Fruit fly (Drosophila melanogaster) whole organism, adult: ENCODE results near the gene Mhc.
A peak's percentile ranks its signal among the peaks of the same experiment; 100 is the strongest.

Experiments used
- CG11617 ChIP-seq: fragments of 200-800 bp; sonication (Bioruptor generic); optimal IDR thresholded peaks from 2 replicates; lab custom pipeline; 2017; ENCODE audit warnings: mild to moderate bottlenecking, missing biosample characterization, missing genetic modification reagents, missing genetic modification characterization
- CG12768 ChIP-seq: fragments of 200-800 bp; sonication (Bioruptor generic); optimal IDR thresholded peaks from 2 replicates; lab custom pipeline; 2017; ENCODE audit warnings: missing biosample characterization, missing genetic modification characterization, mild to moderate bottlenecking, moderate library complexity, missing genetic modification reagents
- CG14711 ChIP-seq: fragments of 200-800 bp; sonication (Bioruptor generic); optimal IDR thresholded peaks from 2 replicates; lab custom pipeline; 2018; ENCODE audit warnings: missing biosample characterization, mild to moderate bottlenecking, missing genetic modification characterization, moderate library complexity
- CG1620 ChIP-seq: fragments of 200-800 bp; sonication (Bioruptor generic); optimal IDR thresholded peaks from 2 replicates; lab custom pipeline; 2016; ENCODE audit warnings: missing biosample characterization, missing genetic modification characterization
- CG33017 ChIP-seq: fragments of 200-800 bp; sonication (Bioruptor generic); optimal IDR thresholded peaks from 2 replicates; lab custom pipeline; 2018; ENCODE audit warnings: missing biosample characterization, mild to moderate bottlenecking, missing genetic modification characterization, moderate library complexity
- CG5204 ChIP-seq: fragments of 200-800 bp; sonication (Bioruptor generic); optimal IDR thresholded peaks from 2 replicates; lab custom pipeline; 2016; ENCODE audit warnings: missing biosample characterization, missing genetic modification characterization
- CG7045 ChIP-seq: fragments of 200-800 bp; sonication (Bioruptor generic); optimal IDR thresholded peaks from 2 replicates; lab custom pipeline; 2017; ENCODE audit warnings: missing biosample characterization, mild to moderate bottlenecking, missing genetic modification characterization
- CG7101 ChIP-seq: fragments of 200-800 bp; sonication (Bioruptor generic); optimal IDR thresholded peaks from 2 replicates; lab custom pipeline; 2018; ENCODE audit warnings: missing biosample characterization, mild to moderate bottlenecking, missing genetic modification characterization, moderate library complexity
- Clk ChIP-seq: fragments of 200-800 bp; sonication (Bioruptor generic); optimal IDR thresholded peaks from 2 replicates; lab custom pipeline; 2017; ENCODE audit warnings: missing biosample characterization, missing genetic modification characterization
- Crg-1 ChIP-seq: fragments of 200-800 bp; sonication (Bioruptor generic); optimal IDR thresholded peaks from 2 replicates; lab custom pipeline; 2016; ENCODE audit warnings: missing biosample characterization, missing genetic modification characterization
- Hr96 ChIP-seq: fragments of 200-800 bp; sonication (Bioruptor generic); optimal IDR thresholded peaks from 2 replicates; lab custom pipeline; 2016; ENCODE audit warnings: missing biosample characterization, missing genetic modification characterization
- Mnt ChIP-seq: fragments of 200-800 bp; sonication (Bioruptor generic); optimal IDR thresholded peaks from 2 replicates; lab custom pipeline; 2016; ENCODE audit warnings: missing biosample characterization, mild to moderate bottlenecking, missing genetic modification characterization
- bab1 ChIP-seq: fragments of 200-800 bp; sonication (Bioruptor generic); optimal IDR thresholded peaks from 3 replicates; lab custom pipeline; 2019; ENCODE audit warnings: missing biosample characterization, mild to moderate bottlenecking, missing genetic modification characterization, moderate library complexity
- cic ChIP-seq: fragments of 200-800 bp; sonication (Bioruptor generic); optimal IDR thresholded peaks from 2 replicates; lab custom pipeline; 2017; ENCODE audit warnings: missing biosample characterization, mild to moderate bottlenecking, missing genetic modification characterization, moderate library complexity
- cnc ChIP-seq, 2 experiments: fragments of >200 bp; optimal IDR thresholded peaks; 2 replicates each; lab custom pipeline; 2017
- kay ChIP-seq: fragments of 200-800 bp; sonication (Bioruptor generic); peaks from one replicate; lab custom pipeline; 2016; ENCODE audit warnings: missing biosample characterization, missing genetic modification characterization, borderline replicate concordance
- ovo ChIP-seq: fragments of 200-800 bp; sonication (Bioruptor generic); optimal IDR thresholded peaks from 2 replicates; lab custom pipeline; 2016; ENCODE audit warnings: missing biosample characterization, missing genetic modification characterization
- pad ChIP-seq: fragments of 200-800 bp; sonication (Bioruptor generic); optimal IDR thresholded peaks from 3 replicates; lab custom pipeline; 2017; ENCODE audit warnings: missing biosample characterization, missing genetic modification characterization, mild to moderate bottlenecking, moderate library complexity, missing genetic modification reagents
- tj ChIP-seq: fragments of 200-800 bp; sonication (Bioruptor generic); optimal IDR thresholded peaks from 3 replicates; lab custom pipeline; 2017; ENCODE audit warnings: missing biosample characterization, mild to moderate bottlenecking, missing genetic modification characterization, moderate library complexity
- toe ChIP-seq: fragments of 200-800 bp; sonication (Bioruptor generic); optimal IDR thresholded peaks from 2 replicates; lab custom pipeline; 2016; ENCODE audit warnings: missing biosample characterization, missing genetic modification characterization

Gene Mhc

DNA sequence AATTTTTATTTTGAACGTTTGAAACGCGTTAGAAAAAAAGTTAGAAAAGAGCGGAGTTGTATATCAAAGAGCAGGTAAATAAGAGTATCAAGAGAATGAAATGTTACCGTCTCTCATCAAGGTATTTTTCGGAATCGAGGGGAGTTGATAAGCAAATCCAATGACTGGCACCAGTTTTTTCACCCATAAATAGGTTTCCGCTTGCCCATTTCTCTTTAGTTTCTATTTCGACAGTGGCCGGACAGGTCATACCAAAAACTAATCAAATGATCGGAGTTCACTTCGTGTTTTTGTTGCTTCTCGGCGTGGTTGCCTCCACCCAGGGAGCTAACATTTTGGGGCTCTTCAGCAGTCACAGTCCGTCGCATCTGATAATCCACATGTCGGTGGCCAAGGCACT, 27.6 kb downstream of the Mhc start, which contains the start of gene Ugt37C2:
Ugt37C2 (plus strand) TSS at position 242 of the 400 bp plus-strand sequence.
- TF ChIP-seq bab1 (no peak), Hr96 (GFP tag; lab: Kevin White, UChicago) (no peak), CG5204 (GFP tag; lab: Kevin White, UChicago) (no peak), Crg-1 (GFP tag; lab: Kevin White, UChicago) (no peak), CG11617 (GFP tag; lab: Kevin White, UChicago) (no peak), CG7101 (no peak), pad (no peak)

DNA sequence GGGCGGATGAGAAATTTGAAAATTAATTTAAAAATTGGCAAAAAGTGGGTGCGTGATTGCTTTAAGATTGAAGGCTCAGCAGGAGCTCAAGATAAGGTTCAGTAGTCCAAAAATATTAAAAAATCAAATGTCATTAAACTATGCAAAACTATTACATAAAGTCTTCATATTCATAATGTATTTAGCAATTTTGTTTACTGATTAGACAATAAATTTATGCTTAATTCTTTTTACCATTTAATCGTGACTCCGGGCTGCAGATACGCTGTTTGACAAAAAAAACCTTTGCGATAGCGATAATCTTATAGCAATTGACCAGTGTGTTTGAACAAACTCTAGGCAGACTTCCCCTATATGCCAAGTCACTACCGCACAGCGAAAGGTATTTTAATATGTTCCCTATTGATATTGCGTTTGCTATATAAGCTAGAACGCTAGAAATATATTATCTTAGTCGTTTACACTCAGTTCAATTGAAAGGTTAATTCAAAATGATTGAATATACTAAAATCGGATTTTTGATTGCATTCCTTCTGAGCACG, 29.8 kb downstream of the Mhc start, which contains the start of gene Ugt37E1:
Ugt37E1 (plus strand) TSS at position 492 of the 542 bp plus-strand sequence.
- TF ChIP-seq kay (GFP tag; lab: Kevin White, UChicago) (peak; percentile 58), cnc (optimal IDR thresholded peaks at IDR 0.05; lab: Kevin White, UChicago) (no peak)

DNA sequence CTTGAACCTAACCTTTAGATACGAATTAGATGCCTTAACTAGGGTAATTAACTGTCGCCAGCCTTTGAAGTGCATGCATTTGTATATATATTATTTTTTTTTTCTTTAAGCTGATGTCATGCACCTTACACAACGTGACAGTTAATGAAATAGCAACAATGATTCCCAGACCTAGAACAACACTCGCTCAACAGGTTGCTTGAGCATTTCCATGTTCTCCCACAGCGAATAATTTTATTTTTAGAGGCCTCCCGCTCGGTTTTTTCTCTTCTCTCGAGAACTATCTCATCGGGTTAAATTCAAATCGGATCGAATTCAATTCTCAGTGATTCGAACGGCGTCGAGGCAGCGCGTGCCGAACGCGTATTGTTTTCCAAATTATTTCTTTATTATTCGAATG, 32.3 kb downstream of the Mhc start, which contains the start of gene Ugt37D1:
Ugt37D1 (plus strand) TSS at position 321 of the 400 bp plus-strand sequence.
- peak; percentile 11 for TF ChIP-seq CG7045
- no peak for TF ChIP-seq CG7101
- TF ChIP-seq toe (GFP tag; lab: Kevin White, UChicago): no peak
- TF ChIP-seq cnc (optimal IDR thresholded peaks at IDR 0.05; lab: Kevin White, UChicago): peak in 1 of 2 experiments; percentile 42
- no peak for TF ChIP-seq pad
- peak; percentile 90 for TF ChIP-seq kay (GFP tag; lab: Kevin White, UChicago)
- peak; percentile 33 for TF ChIP-seq CG33017 (tag; lab: Kevin White, UChicago)
- no peak for TF ChIP-seq ovo (GFP tag; lab: Kevin White, UChicago)
- TF ChIP-seq cic: no peak
- TF ChIP-seq Mnt (GFP tag; lab: Kevin White, UChicago): peak; percentile 7

- TF ChIP-seq Mnt (GFP tag; lab: Kevin White, UChicago) (peak; percentile 9), CG1620 (no peak), toe (GFP tag; lab: Kevin White, UChicago) (no peak)
These were observed 33.1 kb downstream of the Mhc start for dm6 chr2L:16799496-16799895.

DNA sequence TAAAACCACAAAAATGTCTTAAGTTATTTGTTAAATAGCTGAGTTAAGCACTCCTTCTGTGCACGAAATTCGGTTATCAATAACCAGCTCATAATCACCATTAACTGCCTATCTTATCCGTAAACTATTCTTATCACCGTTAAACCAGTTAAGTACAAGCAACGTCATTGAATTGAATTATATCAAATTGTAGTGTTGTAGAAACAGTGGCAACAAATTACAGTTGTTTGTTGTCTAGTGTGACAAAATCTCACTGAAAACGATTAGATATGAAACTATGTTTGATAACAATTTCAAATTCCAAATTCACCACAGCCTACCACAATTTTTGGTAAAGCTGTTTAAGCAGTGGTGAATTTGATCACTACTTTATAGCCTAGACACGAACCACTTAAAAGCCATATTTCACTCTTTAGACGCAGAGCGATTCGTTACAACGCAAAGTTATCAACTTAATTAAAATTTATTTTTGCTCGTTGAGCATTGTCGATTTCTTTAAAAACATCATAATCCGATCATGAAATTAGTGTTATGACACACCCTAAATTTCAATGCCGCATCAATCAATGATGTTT, 35.3 kb downstream of the Mhc start:
- TF ChIP-seq kay (GFP tag; lab: Kevin White, UChicago) (peak; percentile 42), CG5204 (GFP tag; lab: Kevin White, UChicago) (no peak)

DNA sequence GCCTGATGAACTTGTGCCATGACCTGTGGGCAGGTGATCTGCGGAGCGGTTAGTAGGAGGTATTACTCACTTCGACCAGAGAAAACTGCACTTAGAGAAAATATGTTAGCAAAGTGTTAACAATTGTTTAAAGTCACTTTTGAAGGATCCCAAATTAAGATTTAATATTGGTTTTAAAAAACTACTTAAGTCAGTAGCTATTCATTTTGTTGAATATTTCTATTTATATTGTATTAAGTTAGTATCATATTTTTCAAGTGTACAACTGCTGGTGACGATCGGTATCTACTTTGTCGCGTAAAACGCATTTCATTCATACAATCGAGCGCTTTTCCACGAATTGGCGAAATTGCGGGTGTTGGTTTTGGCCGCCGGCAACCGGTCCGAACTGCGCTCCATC, 37.3 kb downstream of the Mhc start:
- TF ChIP-seq CG1620 (no peak), bab1 (no peak), CG7045 (no peak), ovo (GFP tag; lab: Kevin White, UChicago) (no peak), CG5204 (GFP tag; lab: Kevin White, UChicago) (no peak)

DNA sequence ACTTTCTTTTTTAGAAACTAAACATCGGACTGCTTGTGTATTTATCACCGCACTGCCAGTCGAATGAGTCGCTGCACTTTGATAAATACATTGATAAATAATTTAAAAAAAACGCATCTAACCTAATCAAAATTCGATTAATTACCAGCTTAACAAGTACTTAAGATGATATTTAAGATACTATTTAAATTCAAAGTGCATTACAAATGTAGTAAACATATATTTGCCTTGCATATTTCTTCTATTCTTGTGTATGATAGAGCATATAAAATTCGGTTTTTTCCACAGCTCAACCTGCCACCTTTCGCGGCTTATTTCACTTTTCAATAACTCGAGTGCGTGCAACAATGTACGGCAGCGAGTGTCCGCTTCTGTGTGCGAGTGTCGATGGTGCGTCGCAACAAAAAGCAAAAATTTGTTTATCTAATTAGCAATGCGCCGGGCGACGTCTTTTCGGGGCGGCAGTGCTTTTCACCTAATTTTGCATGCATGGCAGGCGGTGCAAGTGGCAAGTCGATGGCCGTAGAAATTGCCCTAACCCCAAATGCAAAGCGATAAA, 38.1 kb downstream of the Mhc start, which contains the start of gene CG13272:
CG13272 (plus strand) TSS at position 509 of the 559 bp plus-strand sequence.
- TF ChIP-seq CG12768 (no peak), pad (no peak), kay (GFP tag; lab: Kevin White, UChicago) (no peak), Hr96 (GFP tag; lab: Kevin White, UChicago) (no peak), CG1620 (no peak), CG14711 (tag; lab: Kevin White, UChicago) (no peak), toe (GFP tag; lab: Kevin White, UChicago) (no peak), Crg-1 (GFP tag; lab: Kevin White, UChicago) (no peak), Clk (no peak), CG5204 (GFP tag; lab: Kevin White, UChicago) (no peak), Mnt (GFP tag; lab: Kevin White, UChicago) (no peak), tj (GFP tag; lab: Kevin White, UChicago) (no peak)

DNA sequence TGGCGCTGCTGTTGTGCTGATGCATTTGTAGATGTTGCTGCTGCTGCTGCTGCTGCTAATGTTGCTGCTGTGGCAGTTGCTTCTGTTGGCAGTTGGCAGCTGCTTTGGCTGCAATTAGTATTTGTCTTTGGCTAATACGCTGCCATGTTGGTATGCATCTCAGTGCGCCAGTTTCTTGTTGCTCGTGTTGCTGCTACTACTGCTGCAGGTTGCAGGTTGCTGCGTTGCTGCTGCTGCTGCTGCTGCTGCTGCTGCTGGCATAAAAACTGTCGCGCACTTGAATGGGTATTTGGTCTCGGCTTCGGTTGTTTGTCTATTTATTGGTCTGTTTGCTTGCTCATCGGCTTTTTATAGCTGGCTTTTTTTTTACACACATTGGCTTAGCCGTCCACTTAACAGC, 42.4 kb downstream of the Mhc start:
- no peak for TF ChIP-seq Crg-1 (GFP tag; lab: Kevin White, UChicago)
- no peak for TF ChIP-seq Hr96 (GFP tag; lab: Kevin White, UChicago)
- no peak for TF ChIP-seq CG33017 (tag; lab: Kevin White, UChicago)
- TF ChIP-seq CG7101: no peak
- no peak for TF ChIP-seq tj (GFP tag; lab: Kevin White, UChicago)
- no peak for TF ChIP-seq cnc (optimal IDR thresholded peaks at IDR 0.05; lab: Kevin White, UChicago)
